Worm (Caenorhabditis elegans): Measurements from ENCODE around the gene cpg-4.

- TF ChIP-seq ceh-30 (tag; optimal IDR thresholded peaks at IDR 0.05) (no peak), ref-2 (tag; optimal IDR thresholded peaks at IDR 0.05) (no peak), F13H6.1 (tag; optimal IDR thresholded peaks at IDR 0.05) (no peak), unc-55 (GFP tag; optimal IDR thresholded peaks at IDR 0.05) (no peak), rnt-1 (tag; optimal IDR thresholded peaks at IDR 0.05) (no peak), ahr-1 (tag; optimal IDR thresholded peaks at IDR 0.05) (no peak), pha-4 (tag; optimal IDR thresholded peaks at IDR 0.05) (no peak), npax-4 (tag; optimal IDR thresholded peaks at IDR 0.05) (no peak), lin-11 (tag; optimal IDR thresholded peaks at IDR 0.05) (no peak)
These were observed 12.0 kb upstream of the cpg-4 start for ce11 chrV:5984244-5984643.

Data from whole organism, late embryonic.